Worm (Caenorhabditis elegans): Measurements from ENCODE around the gene ubl-1.

- TF ChIP-seq aly-2 (tag; optimal IDR thresholded peaks at IDR 0.05): no peak
- TF ChIP-seq elt-1 (tag; optimal IDR thresholded peaks at IDR 0.05): no peak
- no peak for TF ChIP-seq ama-1 (optimal IDR thresholded peaks at IDR 0.05)
- no peak for TF ChIP-seq nhr-6 (tag; optimal IDR thresholded peaks at IDR 0.05)
- no peak for TF ChIP-seq skn-1 (tag; optimal IDR thresholded peaks at IDR 0.05)
Observed at ce11 chrIII:3086471-3086870, 18.4 kb downstream of the ubl-1 start, which contains the start of gene sft-1.
